Worm (Caenorhabditis elegans): ENCODE measurements around the gene srx-32.

The srx-32 gene

ce11 chrV:801555-802060, 18.9 kb downstream of the srx-32 start:
- TF ChIP-seq ztf-11 (tag; optimal IDR thresholded peaks at IDR 0.05) (no peak), efl-1 (optimal IDR thresholded peaks at IDR 0.05) (no peak), efl-1 (GFP tag; optimal IDR thresholded peaks at IDR 0.05 in 1 of 2) (peak in 1 of 2 experiments; percentile 68), unc-62 (GFP tag; optimal IDR thresholded peaks at IDR 0.05) (no peak), nhr-85 (tag) (peak; percentile 89), lin-14 (GFP tag; optimal IDR thresholded peaks at IDR 0.05) (peak; percentile 74), rnt-1 (tag; optimal IDR thresholded peaks at IDR 0.05) (peak; percentile 36), fos-1 (tag; optimal IDR thresholded peaks at IDR 0.05) (no peak), unc-130 (tag; optimal IDR thresholded peaks at IDR 0.05) (no peak)

DNA sequence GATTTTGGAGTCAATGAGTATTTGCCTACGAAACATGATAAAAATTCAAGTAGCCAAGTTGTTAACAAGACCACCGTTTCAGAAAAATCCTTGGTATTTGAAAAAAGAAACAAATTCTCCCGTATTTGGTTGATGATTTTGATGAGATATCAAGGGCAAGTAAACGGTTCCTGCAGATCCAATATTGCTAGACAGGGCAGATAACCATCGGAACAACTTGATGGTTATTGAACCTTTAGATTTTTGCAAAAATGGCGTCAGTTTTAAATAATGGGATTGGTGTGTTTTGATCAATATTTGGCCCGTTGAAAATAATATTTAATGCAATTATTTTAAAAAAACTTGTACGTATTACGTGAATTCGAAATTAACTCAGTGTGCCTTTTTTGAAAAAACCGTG, 20.3 kb downstream of the srx-32 start:
- TF ChIP-seq lin-14 (GFP tag; optimal IDR thresholded peaks at IDR 0.05) (peak; percentile 53), mab-9 (GFP tag; IDR thresholded peaks at IDR 0.05) (no peak), nhr-85 (tag) (peak; percentile 51)

DNA sequence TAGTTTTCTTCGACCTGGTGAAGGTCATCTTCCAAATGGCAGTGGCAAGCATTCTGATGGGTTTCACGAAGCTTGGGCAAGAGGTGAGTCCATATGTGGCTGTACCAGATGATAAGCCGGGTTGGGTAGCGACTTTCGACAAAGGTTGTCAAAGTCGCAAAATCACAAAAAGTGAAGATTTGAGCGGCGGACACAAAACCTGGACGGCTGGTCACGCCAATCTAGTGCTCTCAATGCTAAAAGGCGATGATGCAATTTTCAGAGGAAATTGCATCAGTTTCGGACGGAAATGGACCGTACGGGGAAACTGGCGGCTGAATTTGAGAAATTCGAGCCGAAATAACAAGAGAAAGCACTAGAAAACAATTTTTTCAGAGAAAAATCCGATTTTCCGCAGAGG, 23.3 kb downstream of the srx-32 start:
- TF ChIP-seq vab-15 (tag; optimal IDR thresholded peaks at IDR 0.05) (no peak), lin-39 (tag; optimal IDR thresholded peaks at IDR 0.05) (no peak), ztf-11 (tag; optimal IDR thresholded peaks at IDR 0.05) (no peak), pqm-1 (tag; optimal IDR thresholded peaks at IDR 0.05) (no peak), nhr-76 (tag; optimal IDR thresholded peaks at IDR 0.05) (no peak), mab-9 (GFP tag; IDR thresholded peaks at IDR 0.05) (no peak)

DNA sequence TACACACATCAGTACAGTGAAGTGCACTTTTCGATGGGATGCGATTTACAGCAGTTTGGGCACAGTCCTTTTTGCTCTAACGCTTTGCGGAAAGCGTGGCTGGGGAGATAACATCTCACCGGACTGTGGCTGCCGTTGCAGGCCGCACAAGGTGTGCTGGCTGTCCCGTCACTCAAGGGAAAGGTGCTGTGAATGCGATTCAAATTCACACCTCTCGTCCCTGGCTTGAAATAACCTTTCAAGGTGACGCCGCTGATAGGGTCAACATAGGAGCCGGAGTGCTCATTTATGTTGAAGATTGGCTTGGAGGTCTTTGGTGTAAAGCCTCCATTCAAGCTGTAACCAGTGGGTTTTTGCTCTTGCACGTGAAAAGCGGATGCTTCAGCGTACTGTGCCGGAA, 26.4 kb downstream of the srx-32 start:
- TF ChIP-seq sox-4 (tag; optimal IDR thresholded peaks at IDR 0.05) = no peak
- no peak for TF ChIP-seq jun-1 (tag; optimal IDR thresholded peaks at IDR 0.05)
- TF ChIP-seq elt-2 (tag; optimal IDR thresholded peaks at IDR 0.05) = no peak
- no peak for TF ChIP-seq mef-2 (tag; optimal IDR thresholded peaks at IDR 0.05)
- no peak for TF ChIP-seq nhr-12 (tag; optimal IDR thresholded peaks at IDR 0.05)

DNA sequence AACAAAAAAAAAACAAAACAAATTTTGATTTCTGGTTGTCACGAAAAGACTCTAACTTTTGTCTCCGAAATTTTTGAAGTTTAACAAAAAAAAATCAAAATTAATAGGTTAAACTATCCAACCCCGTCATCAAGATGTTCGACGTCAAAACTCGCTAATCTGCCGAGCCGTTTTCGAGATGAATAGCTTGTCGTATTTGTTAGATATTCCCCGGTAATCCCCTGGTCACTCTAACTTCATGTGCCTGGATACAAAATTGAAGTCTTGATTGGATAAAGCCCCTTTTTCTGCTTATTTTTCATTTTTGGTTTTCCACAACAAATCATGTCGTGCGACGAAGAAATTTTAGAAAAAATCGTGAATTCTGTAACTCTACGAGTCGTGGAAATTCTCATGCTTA, 38.1 kb downstream of the srx-32 start, which contains the start of gene srab-16:
TSS of gene srab-16 (plus strand) at position 301 of the 400 bp plus-strand sequence.
- TF ChIP-seq hlh-17 (GFP tag; optimal IDR thresholded peaks at IDR 0.05; ENCODE audit: borderline replicate concordance) = no peak
- TF ChIP-seq isw-1 (GFP tag; IDR thresholded peaks at IDR 0.05) = no peak
- no peak for TF ChIP-seq nhr-85 (tag)
- TF ChIP-seq unc-86 (tag; optimal IDR thresholded peaks at IDR 0.05) = no peak
- no peak for TF ChIP-seq vab-15 (tag; optimal IDR thresholded peaks at IDR 0.05)
- peak; percentile 40 for TF ChIP-seq dsc-1 (tag; optimal IDR thresholded peaks at IDR 0.05)
- no peak for TF ChIP-seq efl-1 (optimal IDR thresholded peaks at IDR 0.05)
- TF ChIP-seq efl-1 (GFP tag; optimal IDR thresholded peaks at IDR 0.05 in 1 of 2) = no peak

- TF ChIP-seq fkh-8 (tag; optimal IDR thresholded peaks at IDR 0.05) (peak; percentile 18), nhr-28 (tag; optimal IDR thresholded peaks at IDR 0.05) (no peak), ceh-90 (tag; optimal IDR thresholded peaks at IDR 0.05) (no peak)
These were observed 40.5 kb downstream of the srx-32 start, which contains the start of gene srbc-60 for ce11 chrV:779999-780398. srbc-60 (plus strand) TSS chrV:780299.

ce11 chrV:778339-778738, 42.2 kb downstream of the srx-32 start, which contains the start of gene srbc-59:
srbc-59 (plus strand) TSS chrV:778639.
- no peak for TF ChIP-seq swsn-7 (tag; optimal IDR thresholded peaks at IDR 0.05)
- no peak for TF ChIP-seq lin-35 (GFP tag; optimal IDR thresholded peaks at IDR 0.05)
- TF ChIP-seq ceh-88 (GFP tag; IDR thresholded peaks at IDR 0.05) = no peak
- TF ChIP-seq unc-98 (GFP tag; IDR thresholded peaks at IDR 0.05) = no peak
- no peak for TF ChIP-seq pqm-1 (tag; optimal IDR thresholded peaks at IDR 0.05)

Measured in whole organism, L1 larva.